Worm (Caenorhabditis elegans): ENCODE measurements around the gene rrf-3.

DNA sequence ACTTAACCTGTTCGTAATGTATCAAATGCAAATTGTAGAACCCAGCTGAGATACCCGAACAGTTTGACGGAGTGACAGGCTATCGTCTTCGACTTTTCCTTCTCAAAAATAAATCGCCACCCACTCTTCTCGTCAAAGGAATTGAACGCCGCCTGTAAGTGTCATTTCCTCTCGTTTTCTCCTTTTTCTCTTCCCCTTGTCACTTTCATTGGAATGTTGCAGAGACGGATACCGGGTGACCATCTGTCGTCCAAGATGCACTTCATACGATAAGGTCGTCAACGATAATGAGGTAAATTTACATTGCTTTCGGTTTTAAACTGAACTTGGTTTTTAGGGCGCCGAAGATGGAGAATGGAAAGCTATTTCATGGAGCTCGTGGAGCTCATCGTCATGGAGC, 37.5 kb downstream of the rrf-3 start:
- TF ChIP-seq nhr-77 (tag; optimal IDR thresholded peaks at IDR 0.05) = no peak
- TF ChIP-seq nhr-25 (tag; optimal IDR thresholded peaks at IDR 0.05) = peak; percentile 62
- TF ChIP-seq nhr-28 (tag; optimal IDR thresholded peaks at IDR 0.05) = no peak
- no peak for TF ChIP-seq ZK546.5 (tag; optimal IDR thresholded peaks at IDR 0.05)
- TF ChIP-seq nhr-11 (tag; optimal IDR thresholded peaks at IDR 0.05) = no peak
- TF ChIP-seq jun-1 (tag; optimal IDR thresholded peaks at IDR 0.05) = no peak
- no peak for TF ChIP-seq nhr-12 (tag; optimal IDR thresholded peaks at IDR 0.05)
- no peak for TF ChIP-seq zag-1 (tag; optimal IDR thresholded peaks at IDR 0.05)
- TF ChIP-seq elt-1 (tag; optimal IDR thresholded peaks at IDR 0.05) = no peak
- no peak for TF ChIP-seq elt-2 (tag; optimal IDR thresholded peaks at IDR 0.05)

Data from whole organism, L3 larva.